Fruit fly (Drosophila melanogaster) whole organism, embryonic: ENCODE results near the gene CG14286.

Experiments used
- Blimp-1 ChIP-seq: fragments of 200-800 bp; sonication (Bioruptor generic); optimal IDR thresholded peaks from 3 replicates; lab custom pipeline; 2018; ENCODE audit warnings: missing biosample characterization, missing genetic modification characterization, mild to moderate bottlenecking, moderate library complexity, missing genetic modification reagents
- CG10431 ChIP-seq: fragments of 200-800 bp; sonication (Bioruptor generic); optimal IDR thresholded peaks from 3 replicates; lab custom pipeline; 2018; ENCODE audit warnings: missing biosample characterization, mild to moderate bottlenecking, missing genetic modification characterization
- CG10543 ChIP-seq: fragments of 200-800 bp; sonication (Bioruptor generic); optimal IDR thresholded peaks from 3 replicates; lab custom pipeline; 2017; ENCODE audit warnings: missing biosample characterization, mild to moderate bottlenecking, missing genetic modification characterization, moderate library complexity
- CG10979 ChIP-seq: fragments of 200-800 bp; sonication (Bioruptor generic); optimal IDR thresholded peaks from 2 replicates; lab custom pipeline; 2018; ENCODE audit warnings: missing biosample characterization, mild to moderate bottlenecking, missing genetic modification characterization, moderate library complexity
- CG11456 ChIP-seq: fragments of 200-800 bp; sonication (Bioruptor generic); IDR thresholded peaks from 3 replicates; pipeline ENCODE4 v1.3.6; 2022; ENCODE audit warnings: missing biosample characterization, missing genetic modification characterization
- CG1233 ChIP-seq: fragments of 200-800 bp; sonication (Bioruptor generic); optimal IDR thresholded peaks from 4 replicates; lab custom pipeline; 2018; ENCODE audit warnings: missing biosample characterization, mild to moderate bottlenecking, missing genetic modification characterization
- CG12769 ChIP-seq: fragments of 200-800 bp; sonication (Bioruptor generic); optimal IDR thresholded peaks from 2 replicates; lab custom pipeline; 2019; ENCODE audit warnings: missing biosample characterization, mild to moderate bottlenecking, missing genetic modification characterization, moderate library complexity
- CG12942 ChIP-seq: fragments of 200-800 bp; sonication (Bioruptor generic); optimal IDR thresholded peaks from 3 replicates; lab custom pipeline; 2016; ENCODE audit warnings: missing biosample characterization, missing genetic modification characterization
- CG13296 ChIP-seq: fragments of 200-800 bp; sonication (Bioruptor generic); optimal IDR thresholded peaks from 3 replicates; lab custom pipeline; 2018; ENCODE audit warnings: missing biosample characterization, mild to moderate bottlenecking, missing genetic modification characterization
- CG13894 ChIP-seq: fragments of 200-800 bp; sonication (Bioruptor generic); optimal IDR thresholded peaks from 3 replicates; lab custom pipeline; 2018; ENCODE audit warnings: missing biosample characterization, mild to moderate bottlenecking, missing genetic modification characterization, moderate library complexity
- CG14710 ChIP-seq: fragments of 200-800 bp; sonication (Bioruptor generic); optimal IDR thresholded peaks from 3 replicates; lab custom pipeline; 2019; ENCODE audit warnings: missing biosample characterization, mild to moderate bottlenecking, missing genetic modification characterization, moderate library complexity
- CG1529 ChIP-seq: fragments of 200-800 bp; sonication (Bioruptor generic); optimal IDR thresholded peaks from 3 replicates; lab custom pipeline; 2018; ENCODE audit warnings: missing biosample characterization, missing genetic modification characterization
- CG17359 ChIP-seq: fragments of 200-800 bp; sonication (Bioruptor generic); optimal IDR thresholded peaks from 3 replicates; lab custom pipeline; 2018; ENCODE audit warnings: missing biosample characterization, mild to moderate bottlenecking, missing genetic modification characterization, moderate library complexity
- CG3281 ChIP-seq: fragments of 200-800 bp; sonication (Bioruptor generic); optimal IDR thresholded peaks from 3 replicates; lab custom pipeline; 2017; ENCODE audit warnings: missing biosample characterization, mild to moderate bottlenecking, missing genetic modification characterization
- CG5953 ChIP-seq: fragments of 200-800 bp; sonication (Bioruptor generic); IDR thresholded peaks from 2 replicates; pipeline ENCODE4 v1.3.6; 2022; ENCODE audit warnings: missing biosample characterization, missing genetic modification characterization
- CG7786 ChIP-seq: fragments of 200-800 bp; sonication (Bioruptor generic); optimal IDR thresholded peaks from 2 replicates; lab custom pipeline; 2016; ENCODE audit warnings: missing biosample characterization, missing genetic modification characterization
- CG8290 ChIP-seq, 3 experiments: fragments of 200-800 bp; sonication (Bioruptor generic); optimal IDR thresholded peaks; 2 replicates each; lab custom pipeline; 2016 to 2019; ENCODE audit warnings: missing biosample characterization in 3 of 3, missing genetic modification characterization in 3 of 3, mild to moderate bottlenecking in 2 of 3, moderate library complexity in 1 of 3
- CHES-1-like ChIP-seq: fragments of 200-800 bp; sonication (Bioruptor generic); optimal IDR thresholded peaks from 2 replicates; lab custom pipeline; 2016; ENCODE audit warnings: missing biosample characterization, missing genetic modification characterization
- Doc3 ChIP-seq: fragments of 200-800 bp; sonication (Bioruptor generic); IDR thresholded peaks from 3 replicates; pipeline ENCODE4 v1.3.6; 2022; ENCODE audit warnings: missing biosample characterization, missing genetic modification characterization; ENCODE audit not compliant: partially characterized antibody
- Elba2 ChIP-seq: fragments of 200-800 bp; sonication (Bioruptor generic); optimal IDR thresholded peaks from 3 replicates; lab custom pipeline; 2016; ENCODE audit warnings: missing biosample characterization, missing genetic modification characterization
- Ets65A ChIP-seq: fragments of 200-800 bp; sonication (Bioruptor generic); peaks from one replicate; lab custom pipeline; 2016; ENCODE audit warnings: missing biosample characterization, missing genetic modification characterization
- H15 ChIP-seq: fragments of 200-800 bp; sonication (Bioruptor generic); IDR thresholded peaks from 3 replicates; pipeline ENCODE4 v1.3.6; 2022; ENCODE audit warnings: missing biosample characterization, missing genetic modification characterization
- Hr51 ChIP-seq, 2 experiments: fragments of 200-800 bp; sonication (Bioruptor generic); optimal IDR thresholded peaks; 2 replicates in 1 of 2; 3 replicates in 1 of 2; lab custom pipeline; 2016 to 2018; ENCODE audit warnings: missing biosample characterization in 2 of 2, missing genetic modification characterization in 2 of 2, mild to moderate bottlenecking in 1 of 2, moderate library complexity in 1 of 2
- Hr78 ChIP-seq, 2 experiments: fragments of 200-800 bp in 1 of 2; fragments of >200 bp in 1 of 2; sonication (Bioruptor generic) in 1 of 2; optimal IDR thresholded peaks; 2 replicates each; lab custom pipeline; 2017 to 2019; ENCODE audit warnings: missing biosample characterization in 2 of 2, missing genetic modification characterization in 2 of 2, mild to moderate bottlenecking in 1 of 2, moderate library complexity in 1 of 2
- Med ChIP-seq: fragments of 200-800 bp; sonication (Bioruptor generic); peaks from one replicate; lab custom pipeline; 2016; ENCODE audit warnings: missing biosample characterization, missing genetic modification characterization, mild to moderate bottlenecking, inconsistent platforms, moderate library complexity
- Mes4 ChIP-seq: fragments of 200-800 bp; sonication (Bioruptor generic); optimal IDR thresholded peaks from 2 replicates; lab custom pipeline; 2016; ENCODE audit warnings: missing biosample characterization, missing genetic modification characterization
- Myb ChIP-seq: fragments of 200-800 bp; sonication (Bioruptor generic); optimal IDR thresholded peaks from 2 replicates; lab custom pipeline; 2016; ENCODE audit warnings: missing biosample characterization, missing genetic modification characterization
- PHDP ChIP-seq: fragments of 200-800 bp; sonication (Bioruptor generic); optimal IDR thresholded peaks from 3 replicates; lab custom pipeline; 2018; ENCODE audit warnings: missing biosample characterization, mild to moderate bottlenecking, missing genetic modification characterization, moderate library complexity
- Pdp1 ChIP-seq, 2 experiments: fragments of 200-800 bp; sonication (Bioruptor generic); optimal IDR thresholded peaks; 3 replicates each; lab custom pipeline; 2016; ENCODE audit warnings: missing biosample characterization in 2 of 2, missing genetic modification characterization in 2 of 2, mild to moderate bottlenecking in 1 of 2, moderate library complexity in 1 of 2
- Ptx1 ChIP-seq: fragments of 200-800 bp; sonication (Bioruptor generic); IDR thresholded peaks from 2 replicates; pipeline ENCODE4 v1.3.6; 2022; ENCODE audit warnings: missing biosample characterization, missing genetic modification characterization
- Sox102F ChIP-seq: fragments of 200-800 bp; sonication (Bioruptor generic); optimal IDR thresholded peaks from 2 replicates; lab custom pipeline; 2018; ENCODE audit warnings: missing biosample characterization, mild to moderate bottlenecking, missing genetic modification characterization, moderate library complexity
- Stat92E ChIP-seq, 3 experiments: fragments of >200 bp in 2 of 3; fragments of 200-800 bp in 1 of 3; sonication (Bioruptor generic) in 1 of 3; optimal IDR thresholded peaks; 2 replicates each; lab custom pipeline; 2017 to 2019; ENCODE audit warnings: missing biosample characterization in 3 of 3, missing genetic modification characterization in 3 of 3, mild to moderate bottlenecking in 1 of 3, moderate library complexity in 1 of 3
- Trl ChIP-seq, 3 experiments: fragments of >200 bp in 2 of 3; fragments of 200-800 bp in 1 of 3; sonication (Bioruptor generic) in 1 of 3; optimal IDR thresholded peaks; 2 replicates in 1 of 3; 3 replicates in 2 of 3; lab custom pipeline; 2016 to 2017; ENCODE audit warnings: missing biosample characterization in 1 of 3, missing genetic modification characterization in 1 of 3
- Vsx1 ChIP-seq: fragments of 200-800 bp; sonication (Bioruptor generic); optimal IDR thresholded peaks from 2 replicates; lab custom pipeline; 2017; ENCODE audit warnings: missing biosample characterization, mild to moderate bottlenecking, missing genetic modification characterization, missing genetic modification reagents
- ap ChIP-seq: fragments of 200-800 bp; sonication (Bioruptor generic); IDR thresholded peaks from 2 replicates; pipeline ENCODE4 v1.3.6; 2022; ENCODE audit warnings: missing biosample characterization, missing genetic modification characterization
- cas ChIP-seq: fragments of 200-800 bp; sonication (Bioruptor generic); IDR thresholded peaks from 2 replicates; pipeline ENCODE4 v1.3.6; 2022; ENCODE audit warnings: missing biosample characterization, missing genetic modification characterization
- chinmo ChIP-seq: fragments of 200-800 bp; sonication (Bioruptor generic); IDR thresholded peaks from 4 replicates; pipeline ENCODE4 v1.3.6; 2022; ENCODE audit warnings: missing biosample characterization, missing genetic modification characterization; ENCODE audit not compliant: partially characterized antibody
- gcm ChIP-seq: fragments of 200-800 bp; sonication (Bioruptor generic); optimal IDR thresholded peaks from 2 replicates; lab custom pipeline; 2019; ENCODE audit warnings: missing biosample characterization, mild to moderate bottlenecking, missing genetic modification characterization, moderate library complexity
- gsb-n ChIP-seq: fragments of 200-800 bp; sonication (Bioruptor generic); optimal IDR thresholded peaks from 3 replicates; lab custom pipeline; 2018; ENCODE audit warnings: missing biosample characterization, mild to moderate bottlenecking, missing genetic modification characterization
- kah ChIP-seq: fragments of 200-800 bp; sonication (Bioruptor generic); optimal IDR thresholded peaks from 2 replicates; lab custom pipeline; 2018; ENCODE audit warnings: missing biosample characterization, mild to moderate bottlenecking, missing genetic modification characterization
- mirr ChIP-seq: fragments of 200-800 bp; sonication (Bioruptor generic); optimal IDR thresholded peaks from 3 replicates; lab custom pipeline; 2018; ENCODE audit warnings: missing biosample characterization, mild to moderate bottlenecking, missing genetic modification characterization
- ranshi ChIP-seq: fragments of 200-800 bp; sonication (Bioruptor generic); IDR thresholded peaks from 2 replicates; pipeline ENCODE4 v1.3.6; 2022; ENCODE audit warnings: missing biosample characterization, missing genetic modification characterization
- rib ChIP-seq: fragments of 200-800 bp; sonication (Bioruptor generic); IDR thresholded peaks from 2 replicates; pipeline ENCODE4 v1.3.6; 2022; ENCODE audit warnings: missing biosample characterization, missing genetic modification characterization
- sd ChIP-seq: fragments of 200-800 bp; sonication (Bioruptor generic); optimal IDR thresholded peaks from 3 replicates; lab custom pipeline; 2018; ENCODE audit warnings: missing biosample characterization, mild to moderate bottlenecking, missing genetic modification characterization, moderate library complexity
- sens ChIP-seq: fragments of 200-800 bp; sonication (Bioruptor generic); peaks from one replicate; lab custom pipeline; 2016; ENCODE audit warnings: missing biosample characterization, missing genetic modification characterization
- sim ChIP-seq: fragments of 200-800 bp; sonication (Bioruptor generic); IDR thresholded peaks from 2 replicates; pipeline ENCODE4 v1.3.6; 2022; ENCODE audit warnings: missing biosample characterization, missing genetic modification characterization
- sug ChIP-seq: fragments of 200-800 bp; optimal IDR thresholded peaks from 2 replicates; lab custom pipeline; 2019; ENCODE audit warnings: missing biosample characterization, mild to moderate bottlenecking, missing genetic modification characterization, moderate library complexity
- tx ChIP-seq: fragments of 200-800 bp; sonication (Bioruptor generic); optimal IDR thresholded peaks from 2 replicates; lab custom pipeline; 2016; ENCODE audit warnings: missing biosample characterization, missing genetic modification characterization
- vvl ChIP-seq: fragments of 200-800 bp; sonication (Bioruptor generic); IDR thresholded peaks from 2 replicates; pipeline ENCODE4 v1.3.6; 2022; ENCODE audit warnings: missing biosample characterization, missing genetic modification characterization
- zfh2 ChIP-seq: fragments of 200-800 bp; sonication (Bioruptor generic); optimal IDR thresholded peaks from 2 replicates; lab custom pipeline; 2016; ENCODE audit warnings: missing biosample characterization, missing genetic modification characterization

CG14286 gene

dm6 chr3R:19001701-19002100, 22.2 kb upstream of the CG14286 start (continued):
- TF ChIP-seq sens (no peak), CG5953 (no peak), Stat92E (GFP tag; optimal IDR thresholded peaks at IDR 0.05; lab: Kevin White, UChicago) (peak in 1 of 3 experiments; percentile 22), sd (tag; lab: Kevin White, UChicago) (peak; percentile 85), CG1529 (GFP tag; lab: Kevin White, UChicago) (no peak), Doc3 (GFP tag; lab: Robert Waterston, UW) (0 out of 3 replicates have a peak, but pooled peaks have one; percentile 15), CG7786 (GFP tag; lab: Kevin White, UChicago) (no peak), Trl (optimal IDR thresholded peaks at IDR 0.05; lab: Kevin White, UChicago) (no peak), Trl (GFP tag; optimal IDR thresholded peaks at IDR 0.05; lab: Kevin White, UChicago) (no peak), Mes4 (GFP tag; lab: Kevin White, UChicago) (no peak), CG13296 (no peak), CG10979 (tag; lab: Kevin White, UChicago) (no peak), Sox102F (GFP tag; lab: Kevin White, UChicago) (no peak), CG8290 (GFP tag; optimal IDR thresholded peaks at IDR 0.05; lab: Kevin White, UChicago) (no peak), CG8290 (tag; optimal IDR thresholded peaks at IDR 0.05; lab: Kevin White, UChicago) (peak in 1 of 2 experiments; percentile 2), Ets65A (GFP tag; lab: Kevin White, UChicago) (peak; percentile 81), sug (tag; lab: Kevin White, UChicago) (peak; percentile 11), PHDP (tag; lab: Kevin White, UChicago) (no peak), gsb-n (tag; lab: Kevin White, UChicago) (peak; percentile 21), rib (GFP tag; lab: Robert Waterston, UW) (no peak), CG12942 (GFP tag; lab: Kevin White, UChicago) (no peak), vvl (GFP tag; lab: Robert Waterston, UW) (peak; percentile 54), Hr51 (GFP tag; optimal IDR thresholded peaks at IDR 0.05; lab: Kevin White, UChicago) (no peak), ranshi (no peak), Myb (no peak), CG17359 (tag; lab: Kevin White, UChicago) (no peak), chinmo (0 out of 4 replicates have a peak, but pooled peaks have one; percentile 51), tx (no peak), ap (GFP tag; lab: Robert Waterston, UW) (0 out of 2 replicates have a peak, but pooled peaks have one; percentile 13), CG13894 (tag; lab: Kevin White, UChicago) (peak; percentile 64), Hr78 (GFP tag; optimal IDR thresholded peaks at IDR 0.05; lab: Kevin White, UChicago) (peak in 1 of 2 experiments; percentile 20), mirr (GFP tag; lab: Kevin White, UChicago) (peak; percentile 40), CG10431 (no peak), CG10543 (GFP tag; lab: Kevin White, UChicago) (no peak), Elba2 (no peak), zfh2 (no peak), CG3281 (GFP tag; lab: Kevin White, UChicago) (no peak)

- no peak for TF ChIP-seq gcm (GFP tag; lab: Kevin White, UChicago)
- TF ChIP-seq Ptx1 (GFP tag; lab: Robert Waterston, UW) = no peak
- TF ChIP-seq H15 (GFP tag; lab: Robert Waterston, UW) = no peak
- TF ChIP-seq Pdp1 (GFP tag; optimal IDR thresholded peaks at IDR 0.05; lab: Kevin White, UChicago) = peak in 1 of 2 experiments; percentile 51
- no peak for TF ChIP-seq cas (GFP tag; lab: Robert Waterston, UW)
- TF ChIP-seq CG14710 (tag; lab: Kevin White, UChicago) = peak; percentile 12
- no peak for TF ChIP-seq CHES-1-like (GFP tag; lab: Kevin White, UChicago)
- TF ChIP-seq sim (GFP tag; lab: Robert Waterston, UW) = 0 out of 2 replicates have a peak, but pooled peaks have one; percentile 38
- no peak for TF ChIP-seq kah (GFP tag; lab: Kevin White, UChicago)
- TF ChIP-seq Vsx1 = no peak
- TF ChIP-seq Blimp-1 = peak; percentile 34
- peak; percentile 88 for TF ChIP-seq Med (GFP tag; lab: Kevin White, UChicago)
- TF ChIP-seq Trl (optimal IDR thresholded peaks at IDR 0.05; lab: Kevin White, UChicago) = no peak
- TF ChIP-seq Trl (GFP tag; optimal IDR thresholded peaks at IDR 0.05; lab: Kevin White, UChicago) = no peak
- no peak for TF ChIP-seq gsb-n (tag; lab: Kevin White, UChicago)
- no peak for TF ChIP-seq CG11456
- TF ChIP-seq CG12769 (tag; lab: Kevin White, UChicago) = peak; percentile 30
- TF ChIP-seq CG1233 = peak; percentile 20
Measured at dm6 chr3R:19010923-19011322, 13.0 kb upstream of the CG14286 start.
